Worm (Caenorhabditis elegans) whole organism, L3 larva: ENCODE results near the gene tat-6.

Experiments
- R02D3.7 ChIP-seq: fragments of 150-350 bp; optimal IDR thresholded peaks from 2 replicates; lab custom pipeline; 2014; ENCODE audit warnings: missing biosample characterization, missing genetic modification characterization
- ZK546.5 ChIP-seq: sonication (generic microtip); optimal IDR thresholded peaks from 2 replicates; lab custom pipeline; 2017; ENCODE audit warnings: missing biosample characterization, missing genetic modification characterization
- ama-1 ChIP-seq: fragments of 150-350 bp; optimal IDR thresholded peaks from 2 replicates; lab custom pipeline; 2018
- ceh-28 ChIP-seq: fragments of 150-350 bp; optimal IDR thresholded peaks from 2 replicates; lab custom pipeline; 2014; ENCODE audit warnings: missing biosample characterization, missing genetic modification reagents, missing genetic modification characterization
- ceh-82 ChIP-seq: fragments of 150-350 bp; optimal IDR thresholded peaks from 2 replicates; lab custom pipeline; 2014; ENCODE audit warnings: missing biosample characterization, missing genetic modification characterization
- ceh-9 ChIP-seq: sonication (generic microtip); optimal IDR thresholded peaks from 2 replicates; lab custom pipeline; 2018; ENCODE audit warnings: missing biosample characterization, missing genetic modification characterization
- daf-12 ChIP-seq: fragments of 150-350 bp; optimal IDR thresholded peaks from 2 replicates; lab custom pipeline; 2014; ENCODE audit warnings: missing biosample characterization, missing genetic modification reagents, missing genetic modification characterization
- egl-27 ChIP-seq: sonication (generic microtip); optimal IDR thresholded peaks from 4 replicates; lab custom pipeline; 2017; ENCODE audit warnings: missing biosample characterization, missing genetic modification reagents, missing genetic modification characterization
- elt-1 ChIP-seq: fragments of 150-350 bp; optimal IDR thresholded peaks from 2 replicates; lab custom pipeline; 2014; ENCODE audit warnings: missing biosample characterization, missing genetic modification characterization
- elt-2 ChIP-seq: sonication (generic microtip); optimal IDR thresholded peaks from 2 replicates; lab custom pipeline; 2016; ENCODE audit warnings: missing genetic modification reagents, mild to moderate bottlenecking, missing genetic modification characterization, missing compliant biosample characterization
- elt-3 ChIP-seq, 3 experiments: fragments of 150-350 bp in 1 of 3; sonication (generic microtip) in 2 of 3; optimal IDR thresholded peaks; 2 replicates in 2 of 3; 4 replicates in 1 of 3; lab custom pipeline; 2014 to 2017; ENCODE audit warnings: missing biosample characterization in 3 of 3, missing genetic modification characterization in 3 of 3
- fkh-10 ChIP-seq: sonication (generic microtip); optimal IDR thresholded peaks from 2 replicates; lab custom pipeline; 2017; ENCODE audit warnings: missing biosample characterization, missing genetic modification reagents, missing genetic modification characterization
- fos-1 ChIP-seq: fragments of 150-350 bp; optimal IDR thresholded peaks from 2 replicates; lab custom pipeline; 2014; ENCODE audit warnings: missing biosample characterization, missing genetic modification characterization
- hmg-11 ChIP-seq: sonication (generic microtip); optimal IDR thresholded peaks from 2 replicates; lab custom pipeline; 2016; ENCODE audit warnings: missing genetic modification characterization, missing compliant biosample characterization
- lin-15B ChIP-seq: fragments of 150-350 bp; optimal IDR thresholded peaks from 2 replicates; lab custom pipeline; 2014; ENCODE audit warnings: missing biosample characterization, missing genetic modification characterization
- lin-39 ChIP-seq: fragments of 150-350 bp; optimal IDR thresholded peaks from 2 replicates; lab custom pipeline; 2018; ENCODE audit warnings: missing biosample characterization, missing genetic modification reagents, missing genetic modification characterization
- mdl-1 ChIP-seq: fragments of 150-350 bp; optimal IDR thresholded peaks from 2 replicates; lab custom pipeline; 2014; ENCODE audit warnings: missing biosample characterization, missing genetic modification characterization
- nhr-11 ChIP-seq: fragments of 150-350 bp; optimal IDR thresholded peaks from 2 replicates; lab custom pipeline; 2014; ENCODE audit warnings: missing biosample characterization, missing genetic modification characterization
- nhr-12 ChIP-seq: fragments of 150-350 bp; optimal IDR thresholded peaks from 2 replicates; lab custom pipeline; 2014; ENCODE audit warnings: missing biosample characterization, missing genetic modification characterization
- nhr-23 ChIP-seq: fragments of 150-350 bp; optimal IDR thresholded peaks from 2 replicates; lab custom pipeline; 2014; ENCODE audit warnings: missing biosample characterization, missing genetic modification reagents, missing genetic modification characterization
- nhr-237 ChIP-seq: fragments of 150-350 bp; optimal IDR thresholded peaks from 2 replicates; lab custom pipeline; 2014; ENCODE audit warnings: missing biosample characterization, missing genetic modification characterization
- nhr-25 ChIP-seq: sonication (generic microtip); optimal IDR thresholded peaks from 2 replicates; lab custom pipeline; 2017; ENCODE audit warnings: missing biosample characterization, missing genetic modification characterization
- nhr-28 ChIP-seq: fragments of 150-350 bp; optimal IDR thresholded peaks from 2 replicates; lab custom pipeline; 2014; ENCODE audit warnings: missing biosample characterization, missing genetic modification characterization
- nhr-43 ChIP-seq: sonication (generic microtip); optimal IDR thresholded peaks from 2 replicates; lab custom pipeline; 2016; ENCODE audit warnings: mild to moderate bottlenecking, missing genetic modification characterization, missing compliant biosample characterization; ENCODE audit not compliant: poor library complexity, severe bottlenecking
- nhr-67 ChIP-seq: fragments of 150-350 bp; optimal IDR thresholded peaks from 2 replicates; lab custom pipeline; 2014; ENCODE audit warnings: missing biosample characterization, missing genetic modification characterization
- pha-4 ChIP-seq: fragments of 150-350 bp; optimal IDR thresholded peaks from 2 replicates; lab custom pipeline; 2014; ENCODE audit warnings: missing biosample characterization, missing genetic modification reagents, missing genetic modification characterization
- pqm-1 ChIP-seq: fragments of 150-350 bp; optimal IDR thresholded peaks from 2 replicates; lab custom pipeline; 2017; ENCODE audit warnings: missing biosample characterization, missing genetic modification characterization, inconsistent platforms
- skn-1 ChIP-seq: fragments of 150-350 bp; optimal IDR thresholded peaks from 2 replicates; lab custom pipeline; 2014; ENCODE audit warnings: missing biosample characterization, missing genetic modification characterization
- snpc-4 ChIP-seq: fragments of 150-350 bp; optimal IDR thresholded peaks from 2 replicates; lab custom pipeline; 2014; ENCODE audit warnings: missing biosample characterization, missing genetic modification characterization
- unc-39 ChIP-seq: sonication (generic microtip); optimal IDR thresholded peaks from 4 replicates; lab custom pipeline; 2017; ENCODE audit warnings: missing biosample characterization, missing genetic modification characterization
- unc-62 ChIP-seq: fragments of 150-350 bp; sonication (generic microtip); optimal IDR thresholded peaks from 4 replicates; lab custom pipeline; 2014; ENCODE audit warnings: missing biosample characterization, missing genetic modification reagents, missing genetic modification characterization
- zag-1 ChIP-seq: fragments of 150-350 bp; optimal IDR thresholded peaks from 2 replicates; lab custom pipeline; 2014; ENCODE audit warnings: missing biosample characterization, missing genetic modification characterization
- ztf-4 ChIP-seq: fragments of 150-350 bp; optimal IDR thresholded peaks from 2 replicates; lab custom pipeline; 2014; ENCODE audit warnings: missing biosample characterization, missing genetic modification characterization

Gene tat-6

ce11 chrV:3127670-3128069 lies 1.2 kb upstream of the tat-6 start, which contains the start of gene Y73C8C.10:
Gene Y73C8C.10 (minus strand): TSS chrV:3127770.
- TF ChIP-seq elt-2 (peak; percentile 6), zag-1 (no peak)

ce11 chrV:3132116-3132515 lies 3.2 kb downstream of the tat-6 start:
- TF ChIP-seq nhr-23 (tag; lab: Kevin White, UChicago) (no peak), egl-27 (no peak), ama-1 (lab: Kevin White, UChicago) (no peak), nhr-43 (no peak), hmg-11 (tag; lab: Kevin White, UChicago) (no peak), R02D3.7 (tag; lab: Kevin White, UChicago) (no peak), skn-1 (tag; lab: Kevin White, UChicago) (no peak), ceh-9 (tag; lab: Kevin White, UChicago) (no peak), pqm-1 (tag; lab: Kevin White, UChicago) (no peak), nhr-12 (tag; lab: Kevin White, UChicago) (no peak), fos-1 (tag; lab: Kevin White, UChicago) (no peak), ceh-28 (no peak), fkh-10 (GFP tag; lab: Kevin White, UChicago) (no peak), nhr-28 (tag; lab: Kevin White, UChicago) (no peak), ceh-82 (no peak), mdl-1 (tag; lab: Kevin White, UChicago) (no peak)

- TF ChIP-seq elt-1 (tag; lab: Kevin White, UChicago) (no peak), nhr-23 (tag; lab: Kevin White, UChicago) (no peak), skn-1 (tag; lab: Kevin White, UChicago) (no peak), lin-39 (tag; lab: Kevin White, UChicago) (no peak), pqm-1 (tag; lab: Kevin White, UChicago) (no peak), pha-4 (tag; lab: Kevin White, UChicago) (no peak), unc-62 (GFP tag; lab: Kevin White, UChicago) (no peak), zag-1 (no peak), ztf-4 (no peak)
Observed at ce11 chrV:3133293-3133755, 4.4 kb downstream of the tat-6 start, which contains the start of gene F02C9.2. Gene F02C9.2 (plus strand): TSS chrV:3133705.

ce11 chrV:3138488-3138887 lies 9.6 kb downstream of the tat-6 start, which contains the start of the genes irld-3 and F02C9.1:
Gene irld-3 (minus strand): TSS chrV:3138588.
Gene F02C9.1 (plus strand): TSS chrV:3138703.
- TF ChIP-seq lin-15B (tag; lab: Kevin White, UChicago) (no peak), nhr-11 (tag; lab: Kevin White, UChicago) (no peak), nhr-67 (no peak), mdl-1 (tag; lab: Kevin White, UChicago) (no peak), unc-39 (tag; lab: Kevin White, UChicago) (no peak), skn-1 (tag; lab: Kevin White, UChicago) (no peak), nhr-28 (tag; lab: Kevin White, UChicago) (no peak), daf-12 (tag; lab: Kevin White, UChicago) (no peak), R02D3.7 (tag; lab: Kevin White, UChicago) (no peak), ceh-28 (no peak), fkh-10 (GFP tag; lab: Kevin White, UChicago) (no peak), nhr-237 (tag; lab: Kevin White, UChicago) (no peak), snpc-4 (no peak), unc-62 (GFP tag; lab: Kevin White, UChicago) (no peak)

ce11 chrV:3141190-3141589 lies 12.3 kb downstream of the tat-6 start, which contains the start of gene srab-9:
Gene srab-9 (minus strand): TSS chrV:3141290.
- no peak for TF ChIP-seq nhr-28 (tag; lab: Kevin White, UChicago)
- TF ChIP-seq ZK546.5 (tag; lab: Kevin White, UChicago), result no peak
- no peak for TF ChIP-seq fos-1 (tag; lab: Kevin White, UChicago)
- TF ChIP-seq fkh-10 (GFP tag; lab: Kevin White, UChicago), result no peak
- no peak for TF ChIP-seq R02D3.7 (tag; lab: Kevin White, UChicago)
- no peak for TF ChIP-seq nhr-25 (tag; lab: Kevin White, UChicago)
- TF ChIP-seq pha-4 (tag; lab: Kevin White, UChicago), result no peak
- no peak for TF ChIP-seq unc-62 (GFP tag; lab: Kevin White, UChicago)
- TF ChIP-seq lin-39 (tag; lab: Kevin White, UChicago), result no peak
- no peak for TF ChIP-seq nhr-43
- TF ChIP-seq pqm-1 (tag; lab: Kevin White, UChicago), result no peak
- TF ChIP-seq elt-3 (tag; optimal IDR thresholded peaks at IDR 0.05; lab: Kevin White, UChicago), result no peak
